Worm (Caenorhabditis elegans): Measurements from ENCODE around the gene F58D12.1.

F58D12.1 gene

DNA sequence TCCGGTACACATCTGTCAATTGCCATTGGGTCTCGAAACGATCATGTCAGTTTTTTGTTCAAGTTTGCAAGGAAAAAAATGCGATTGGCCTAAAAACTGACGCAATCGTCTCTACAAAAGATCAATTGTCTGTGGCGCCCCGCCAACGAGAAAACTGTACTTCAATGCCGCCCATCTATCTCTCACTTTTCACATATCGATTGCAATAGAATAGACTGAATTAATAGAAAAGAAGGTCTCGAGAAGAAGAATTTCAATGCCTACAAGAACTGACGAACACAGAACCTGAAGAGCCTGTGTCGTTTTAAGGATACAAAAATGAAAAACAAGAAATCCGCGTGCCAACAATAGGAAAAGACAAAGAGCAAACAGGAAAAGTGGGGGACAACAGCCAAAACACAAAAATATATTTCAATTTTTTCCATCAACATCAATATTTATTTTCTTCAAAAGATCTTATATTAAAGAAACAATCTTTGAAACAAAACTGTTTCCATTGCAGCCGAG, 41.0 kb upstream of the F58D12.1 start:
- TF ChIP-seq sptf-1 (tag; optimal IDR thresholded peaks at IDR 0.05), result no peak
- no peak for TF ChIP-seq ham-2 (GFP tag; optimal IDR thresholded peaks at IDR 0.05)
- no peak for TF ChIP-seq nhr-2 (tag; optimal IDR thresholded peaks at IDR 0.05)
- TF ChIP-seq lin-13 (tag; optimal IDR thresholded peaks at IDR 0.05), result no peak
- TF ChIP-seq mls-2 (tag; optimal IDR thresholded peaks at IDR 0.05), result no peak
- TF ChIP-seq elt-3 (tag; optimal IDR thresholded peaks at IDR 0.05), result no peak

DNA sequence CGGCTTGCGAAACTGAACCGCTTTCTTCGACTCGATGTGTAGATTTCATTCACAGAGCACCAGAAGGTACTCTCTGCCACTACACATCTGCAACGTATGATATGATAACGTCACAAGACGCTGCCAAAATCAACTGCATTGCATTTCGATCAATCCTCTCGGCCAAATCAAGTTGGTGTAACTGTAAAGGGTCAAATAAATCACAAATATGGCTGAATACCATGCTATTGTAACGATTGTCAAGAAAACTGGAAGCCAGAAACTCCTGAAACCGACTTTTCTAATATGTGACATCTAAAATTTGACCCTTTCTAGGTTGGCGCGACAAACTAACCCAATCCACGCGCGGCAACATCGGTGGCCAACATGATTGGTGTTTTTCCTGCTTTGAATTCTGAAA, 39.4 kb upstream of the F58D12.1 start:
- TF ChIP-seq nhr-12 (tag; optimal IDR thresholded peaks at IDR 0.05) (no peak), nhr-76 (tag; optimal IDR thresholded peaks at IDR 0.05) (no peak), ces-1 (GFP tag; optimal IDR thresholded peaks at IDR 0.05) (no peak), snpc-4 (tag; optimal IDR thresholded peaks at IDR 0.05) (no peak), M03D4.4 (tag; optimal IDR thresholded peaks at IDR 0.05) (no peak), mab-5 (tag; optimal IDR thresholded peaks at IDR 0.05) (no peak), cnd-1 (tag; optimal IDR thresholded peaks at IDR 0.05) (no peak), blmp-1 (tag; optimal IDR thresholded peaks at IDR 0.05) (no peak), ham-2 (GFP tag; optimal IDR thresholded peaks at IDR 0.05) (no peak), tbx-8 (GFP tag; optimal IDR thresholded peaks at IDR 0.05) (no peak), drap-1 (GFP tag; optimal IDR thresholded peaks at IDR 0.05) (no peak), nhr-2 (tag; optimal IDR thresholded peaks at IDR 0.05) (no peak), elt-3 (tag; optimal IDR thresholded peaks at IDR 0.05) (no peak), zip-8 (tag; optimal IDR thresholded peaks at IDR 0.05) (no peak), unc-120 (tag; optimal IDR thresholded peaks at IDR 0.05; ENCODE audit: poor library complexity, severe bottlenecking) (no peak), unc-39 (tag; optimal IDR thresholded peaks at IDR 0.05) (no peak), mls-2 (tag; optimal IDR thresholded peaks at IDR 0.05) (no peak), sem-2 (GFP tag; optimal IDR thresholded peaks at IDR 0.05) (no peak)

- TF ChIP-seq sem-2 (GFP tag; optimal IDR thresholded peaks at IDR 0.05), result peak; percentile 13
- no peak for TF ChIP-seq mep-1 (tag; optimal IDR thresholded peaks at IDR 0.05)
Measured at ce11 chrV:14011427-14011826, 37.9 kb upstream of the F58D12.1 start.

DNA sequence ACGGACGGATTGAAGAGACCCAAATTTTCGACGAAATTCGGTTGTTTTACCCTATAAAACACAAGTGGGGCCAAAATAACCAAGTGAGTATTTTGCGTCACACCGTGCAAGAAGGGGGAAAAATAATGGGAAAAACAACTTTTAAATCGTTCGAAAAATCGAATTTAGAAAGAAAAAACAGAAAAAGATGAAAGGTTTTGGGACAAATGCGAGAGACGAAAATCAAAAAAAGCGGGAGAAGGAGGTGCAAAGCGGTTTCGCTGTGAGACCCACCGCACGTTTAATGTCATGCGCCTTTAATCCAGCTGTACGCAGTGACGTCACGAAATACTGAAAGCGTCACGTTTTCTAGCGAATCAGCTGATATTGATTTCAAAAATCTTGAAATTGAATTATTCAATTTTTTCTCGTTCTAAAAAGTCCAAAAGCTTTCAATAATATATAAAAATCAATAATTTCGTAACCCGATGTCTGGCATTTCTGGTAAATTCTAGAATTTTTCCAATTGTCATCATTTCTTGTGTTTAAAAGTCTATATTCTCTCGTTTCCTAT, 37.3 kb upstream of the F58D12.1 start, which contains the start of the genes ddx-17 and aip-1:
Gene ddx-17, minus strand, starts transcription at position 51 of the 553 bp plus-strand sequence.
Gene aip-1, plus strand, starts transcription at position 332 of the 553 bp plus-strand sequence.
- TF ChIP-seq ceh-39 (tag; optimal IDR thresholded peaks at IDR 0.05) (peak; percentile 40), mep-1 (tag; optimal IDR thresholded peaks at IDR 0.05) (peak; percentile 70), ceh-43 (GFP tag; optimal IDR thresholded peaks at IDR 0.05) (no peak), lsy-2 (tag; optimal IDR thresholded peaks at IDR 0.05) (peak; percentile 50), ces-1 (GFP tag; optimal IDR thresholded peaks at IDR 0.05) (peak; percentile 53), flh-1 (GFP tag; optimal IDR thresholded peaks at IDR 0.05) (no peak), bed-3 (GFP tag; optimal IDR thresholded peaks at IDR 0.05) (no peak), unc-120 (tag; optimal IDR thresholded peaks at IDR 0.05; ENCODE audit: poor library complexity, severe bottlenecking) (no peak), hlh-1 (tag; optimal IDR thresholded peaks at IDR 0.05) (no peak), nhr-2 (tag; optimal IDR thresholded peaks at IDR 0.05) (no peak), nhr-28 (tag; optimal IDR thresholded peaks at IDR 0.05) (no peak), elt-1 (tag; optimal IDR thresholded peaks at IDR 0.05; ENCODE audit: borderline replicate concordance, insufficient read depth) (no peak), lin-32 (GFP tag; optimal IDR thresholded peaks at IDR 0.05) (no peak), unc-39 (tag; optimal IDR thresholded peaks at IDR 0.05) (no peak), ztf-11 (tag; optimal IDR thresholded peaks at IDR 0.05) (no peak), nhr-76 (tag; optimal IDR thresholded peaks at IDR 0.05) (no peak), drap-1 (GFP tag; optimal IDR thresholded peaks at IDR 0.05) (no peak), mls-2 (tag; optimal IDR thresholded peaks at IDR 0.05) (no peak), elt-3 (tag; optimal IDR thresholded peaks at IDR 0.05) (no peak), mab-5 (tag; optimal IDR thresholded peaks at IDR 0.05) (no peak), ham-2 (GFP tag; optimal IDR thresholded peaks at IDR 0.05) (no peak), M03D4.4 (tag; optimal IDR thresholded peaks at IDR 0.05) (no peak), zip-8 (tag; optimal IDR thresholded peaks at IDR 0.05) (no peak), ceh-83 (GFP tag; optimal IDR thresholded peaks at IDR 0.05) (no peak), nhr-12 (tag; optimal IDR thresholded peaks at IDR 0.05) (no peak), sptf-1 (tag; optimal IDR thresholded peaks at IDR 0.05) (no peak), snpc-4 (tag; optimal IDR thresholded peaks at IDR 0.05) (no peak), lin-13 (tag; optimal IDR thresholded peaks at IDR 0.05) (peak; percentile 59), pha-4 (tag; optimal IDR thresholded peaks at IDR 0.05) (peak; percentile 24), blmp-1 (tag; optimal IDR thresholded peaks at IDR 0.05) (no peak), nhr-237 (tag; optimal IDR thresholded peaks at IDR 0.05) (peak; percentile 42), unc-62 (GFP tag; optimal IDR thresholded peaks at IDR 0.05) (no peak), sem-2 (GFP tag; optimal IDR thresholded peaks at IDR 0.05) (no peak), cnd-1 (tag; optimal IDR thresholded peaks at IDR 0.05) (no peak), tbx-8 (GFP tag; optimal IDR thresholded peaks at IDR 0.05) (no peak)

All from whole organism, mixed stage, embryonic.